Fruit fly (Drosophila melanogaster) whole organism, embryonic: ENCODE measurements around the gene CG6195.
A peak's percentile ranks its signal among the peaks of the same experiment; 100 is the strongest.

Source experiments
- Awh ChIP-seq: fragments of 200-800 bp; sonication (Bioruptor generic); IDR thresholded peaks from 2 replicates; pipeline ENCODE4, ENCODE4 v1.3.6; 2022; ENCODE audit warnings: missing biosample characterization, missing genetic modification characterization
- C15 ChIP-seq: fragments of 200-800 bp; sonication (Bioruptor generic); IDR thresholded peaks from 3 replicates; pipeline ENCODE4 v1.3.6; 2022; ENCODE audit warnings: missing biosample characterization, missing genetic modification characterization
- CG10209 ChIP-seq: fragments of 200-800 bp; sonication (Bioruptor generic); optimal IDR thresholded peaks from 3 replicates; lab custom pipeline; 2017; ENCODE audit warnings: missing biosample characterization, mild to moderate bottlenecking, missing genetic modification characterization, missing genetic modification reagents
- CG10366 ChIP-seq: fragments of 200-800 bp; sonication (Bioruptor generic); IDR thresholded peaks from 2 replicates; pipeline ENCODE4 v1.3.6; 2022; ENCODE audit warnings: missing biosample characterization, missing genetic modification characterization
- CG11456 ChIP-seq: fragments of 200-800 bp; sonication (Bioruptor generic); IDR thresholded peaks from 3 replicates; pipeline ENCODE4 v1.3.6; 2022; ENCODE audit warnings: missing biosample characterization, missing genetic modification characterization
- CG12071 ChIP-seq: fragments of 200-800 bp; sonication (Bioruptor generic); optimal IDR thresholded peaks from 3 replicates; lab custom pipeline; 2018; ENCODE audit warnings: missing biosample characterization, mild to moderate bottlenecking, missing genetic modification characterization
- CG12104 ChIP-seq: fragments of 200-800 bp; sonication (Bioruptor generic); optimal IDR thresholded peaks from 3 replicates; lab custom pipeline; 2016; ENCODE audit warnings: missing biosample characterization, missing genetic modification characterization
- CG1233 ChIP-seq: fragments of 200-800 bp; sonication (Bioruptor generic); optimal IDR thresholded peaks from 4 replicates; lab custom pipeline; 2018; ENCODE audit warnings: missing biosample characterization, mild to moderate bottlenecking, missing genetic modification characterization
- CG13775 ChIP-seq: fragments of 200-800 bp; sonication (Bioruptor generic); optimal IDR thresholded peaks from 3 replicates; lab custom pipeline; 2017; ENCODE audit warnings: missing biosample characterization, mild to moderate bottlenecking, missing genetic modification characterization
- CG14710 ChIP-seq: fragments of 200-800 bp; sonication (Bioruptor generic); optimal IDR thresholded peaks from 3 replicates; lab custom pipeline; 2019; ENCODE audit warnings: missing biosample characterization, mild to moderate bottlenecking, missing genetic modification characterization, moderate library complexity
- CG15269 ChIP-seq: fragments of 200-800 bp; sonication (Bioruptor generic); optimal IDR thresholded peaks from 2 replicates; lab custom pipeline; 2018; ENCODE audit warnings: missing biosample characterization, mild to moderate bottlenecking, missing genetic modification characterization, moderate library complexity
- CG16779 ChIP-seq: fragments of 200-800 bp; sonication (Bioruptor generic); IDR thresholded peaks from 2 replicates; pipeline ENCODE4 v1.3.6; 2022; ENCODE audit warnings: missing biosample characterization, missing genetic modification characterization
- CG17359 ChIP-seq: fragments of 200-800 bp; sonication (Bioruptor generic); optimal IDR thresholded peaks from 3 replicates; lab custom pipeline; 2018; ENCODE audit warnings: missing biosample characterization, mild to moderate bottlenecking, missing genetic modification characterization, moderate library complexity
- CG2129 ChIP-seq: fragments of 200-800 bp; sonication (Bioruptor generic); IDR thresholded peaks from 2 replicates; pipeline ENCODE4 v1.3.6; 2022; ENCODE audit warnings: missing biosample characterization, missing genetic modification characterization; ENCODE audit not compliant: partially characterized antibody
- CG30403 ChIP-seq: fragments of 200-800 bp; sonication (Bioruptor generic); optimal IDR thresholded peaks from 3 replicates; lab custom pipeline; 2016; ENCODE audit warnings: missing biosample characterization, missing genetic modification characterization
- CG3838 ChIP-seq: fragments of 200-800 bp; sonication (Bioruptor generic); optimal IDR thresholded peaks from 3 replicates; lab custom pipeline; 2016; ENCODE audit warnings: missing biosample characterization, missing genetic modification characterization
- CG4424 ChIP-seq: fragments of 200-800 bp; sonication (Bioruptor generic); optimal IDR thresholded peaks from 3 replicates; lab custom pipeline; 2016; ENCODE audit warnings: missing biosample characterization, missing genetic modification characterization
- CG6854 ChIP-seq: fragments of 200-800 bp; sonication (Bioruptor generic); optimal IDR thresholded peaks from 3 replicates; lab custom pipeline; 2017; ENCODE audit warnings: missing biosample characterization, mild to moderate bottlenecking, missing genetic modification characterization
- CG7556 ChIP-seq: fragments of 200-800 bp; sonication (Bioruptor generic); optimal IDR thresholded peaks from 2 replicates; lab custom pipeline; 2017; ENCODE audit warnings: missing biosample characterization, mild to moderate bottlenecking, missing genetic modification characterization
- CG8478 ChIP-seq: fragments of >200 bp; optimal IDR thresholded peaks from 2 replicates; lab custom pipeline; 2018
- CoRest ChIP-seq: fragments of 200-800 bp; sonication (Bioruptor generic); optimal IDR thresholded peaks from 3 replicates; lab custom pipeline; 2018; ENCODE audit warnings: missing biosample characterization, mild to moderate bottlenecking, missing genetic modification characterization, moderate library complexity
- D ChIP-seq, 2 experiments: fragments of 200-800 bp in 1 of 2; fragments of >200 bp in 1 of 2; sonication (Bioruptor generic) in 1 of 2; optimal IDR thresholded peaks; 2 replicates in 1 of 2; 3 replicates in 1 of 2; lab custom pipeline; 2017; ENCODE audit warnings: mild to moderate bottlenecking in 1 of 2, missing biosample characterization in 1 of 2, missing genetic modification characterization in 1 of 2, missing genetic modification reagents in 1 of 2
- D19B ChIP-seq: fragments of 200-800 bp; sonication (Bioruptor generic); optimal IDR thresholded peaks from 2 replicates; lab custom pipeline; 2017; ENCODE audit warnings: missing biosample characterization, mild to moderate bottlenecking, missing genetic modification characterization
- Dbx ChIP-seq: fragments of 200-800 bp; sonication (Bioruptor generic); IDR thresholded peaks from 3 replicates; pipeline ENCODE4 v1.3.6; 2022; ENCODE audit warnings: missing biosample characterization, missing genetic modification characterization
- Fer1 ChIP-seq: fragments of 200-800 bp; sonication (Bioruptor generic); optimal IDR thresholded peaks from 2 replicates; lab custom pipeline; 2017; ENCODE audit warnings: missing biosample characterization, mild to moderate bottlenecking, missing genetic modification characterization
- HmgZ ChIP-seq: fragments of 200-800 bp; sonication (Bioruptor generic); optimal IDR thresholded peaks from 2 replicates; lab custom pipeline; 2018; ENCODE audit warnings: missing biosample characterization, mild to moderate bottlenecking, missing genetic modification characterization
- Max ChIP-seq: fragments of 200-800 bp; sonication (Bioruptor generic); optimal IDR thresholded peaks from 2 replicates; lab custom pipeline; 2016; ENCODE audit warnings: missing biosample characterization, mild to moderate bottlenecking, missing genetic modification characterization
- Neu2 ChIP-seq: fragments of 200-800 bp; sonication (Bioruptor generic); optimal IDR thresholded peaks from 3 replicates; lab custom pipeline; 2016; ENCODE audit warnings: missing biosample characterization, missing genetic modification characterization, borderline replicate concordance
- Scr ChIP-seq: fragments of 200-800 bp; sonication (Bioruptor generic); IDR thresholded peaks from 2 replicates; pipeline ENCODE4 v1.3.6; 2022; ENCODE audit warnings: missing biosample characterization, missing genetic modification characterization; ENCODE audit not compliant: partially characterized antibody
- Usf ChIP-seq: fragments of 200-800 bp; sonication (Bioruptor generic); optimal IDR thresholded peaks from 2 replicates; lab custom pipeline; 2017; ENCODE audit warnings: missing genotype, missing biosample characterization, missing genetic modification characterization
- bowl ChIP-seq: fragments of 200-800 bp; sonication (Bioruptor generic); IDR thresholded peaks from 2 replicates; pipeline ENCODE4 v1.3.6; 2022; ENCODE audit warnings: missing biosample characterization, missing genetic modification characterization
- crp ChIP-seq, 2 experiments: fragments of 200-800 bp; sonication (Bioruptor generic); optimal IDR thresholded peaks; 2 replicates in 1 of 2; 3 replicates in 1 of 2; lab custom pipeline; 2017; ENCODE audit warnings: missing biosample characterization in 2 of 2, missing genetic modification characterization in 2 of 2, mild to moderate bottlenecking in 1 of 2, moderate library complexity in 1 of 2
- fu2 ChIP-seq: fragments of 200-800 bp; sonication (Bioruptor generic); optimal IDR thresholded peaks from 2 replicates; lab custom pipeline; 2016; ENCODE audit warnings: missing biosample characterization, missing genetic modification characterization
- gcm2 ChIP-seq: fragments of 200-800 bp; sonication (Bioruptor generic); optimal IDR thresholded peaks from 2 replicates; lab custom pipeline; 2016; ENCODE audit warnings: missing biosample characterization, missing genetic modification characterization
- gsb ChIP-seq: fragments of 200-800 bp; sonication (Bioruptor generic); IDR thresholded peaks from 2 replicates; pipeline ENCODE4 v1.3.6; 2022; ENCODE audit warnings: missing biosample characterization, missing genetic modification characterization
- gsb-n ChIP-seq: fragments of 200-800 bp; sonication (Bioruptor generic); optimal IDR thresholded peaks from 3 replicates; lab custom pipeline; 2018; ENCODE audit warnings: missing biosample characterization, mild to moderate bottlenecking, missing genetic modification characterization
- nom ChIP-seq: fragments of 200-800 bp; sonication (Bioruptor generic); optimal IDR thresholded peaks from 2 replicates; lab custom pipeline; 2017; ENCODE audit warnings: missing biosample characterization, missing genetic modification characterization, mild to moderate bottlenecking, moderate library complexity, missing genetic modification reagents
- org-1 ChIP-seq: fragments of 200-800 bp; sonication (Bioruptor generic); optimal IDR thresholded peaks from 2 replicates; lab custom pipeline; 2017; ENCODE audit warnings: missing biosample characterization, missing genetic modification characterization
- p53 ChIP-seq: fragments of 200-800 bp; sonication (Bioruptor generic); optimal IDR thresholded peaks from 2 replicates; lab custom pipeline; 2016; ENCODE audit warnings: missing biosample characterization, missing genetic modification characterization
- peb ChIP-seq: fragments of 200-800 bp; sonication (Bioruptor generic); IDR thresholded peaks from 2 replicates; pipeline ENCODE4 v1.3.6; 2022; ENCODE audit warnings: missing biosample characterization, missing genetic modification characterization
- prd ChIP-seq, 3 experiments: fragments of >200 bp in 2 of 3; fragments of 200-800 bp in 1 of 3; sonication (Bioruptor generic) in 1 of 3; optimal IDR thresholded peaks in 2 of 3; IDR thresholded peaks in 1 of 3; 2 replicates in 2 of 3; 3 replicates in 1 of 3; pipeline versions ENCODE4 v1.3.6 to Lab custom; 2017 to 2022; ENCODE audit warnings: missing biosample characterization in 1 of 3, missing genetic modification characterization in 1 of 3
- psq ChIP-seq: fragments of 200-800 bp; sonication (Bioruptor generic); optimal IDR thresholded peaks from 2 replicates; lab custom pipeline; 2017; ENCODE audit warnings: missing biosample characterization, missing genetic modification characterization
- run ChIP-seq: fragments of 200-800 bp; sonication (Bioruptor generic); optimal IDR thresholded peaks from 3 replicates; lab custom pipeline; 2018; ENCODE audit warnings: missing biosample characterization, mild to moderate bottlenecking, missing genetic modification characterization
- sens ChIP-seq: fragments of 200-800 bp; sonication (Bioruptor generic); peaks from one replicate; lab custom pipeline; 2016; ENCODE audit warnings: missing biosample characterization, missing genetic modification characterization
- sob ChIP-seq: fragments of 200-800 bp; sonication (Bioruptor generic); IDR thresholded peaks from 2 replicates; pipeline ENCODE4 v1.3.6; 2022; ENCODE audit warnings: missing biosample characterization, missing genetic modification characterization
- stc ChIP-seq: fragments of 200-800 bp; sonication (Bioruptor generic); IDR thresholded peaks from 2 replicates; pipeline ENCODE4 v1.3.6; 2022; ENCODE audit warnings: missing biosample characterization, missing genetic modification characterization
- trh ChIP-seq: fragments of 200-800 bp; sonication (Bioruptor generic); optimal IDR thresholded peaks from 2 replicates; lab custom pipeline; 2016; ENCODE audit warnings: missing biosample characterization, missing genetic modification characterization
- ttk ChIP-seq: fragments of 200-800 bp; sonication (Bioruptor generic); IDR thresholded peaks from 2 replicates; pipeline ENCODE4 v2.1.2; 2022; ENCODE audit warnings: missing biosample characterization, missing genetic modification characterization

CG6195 gene

DNA sequence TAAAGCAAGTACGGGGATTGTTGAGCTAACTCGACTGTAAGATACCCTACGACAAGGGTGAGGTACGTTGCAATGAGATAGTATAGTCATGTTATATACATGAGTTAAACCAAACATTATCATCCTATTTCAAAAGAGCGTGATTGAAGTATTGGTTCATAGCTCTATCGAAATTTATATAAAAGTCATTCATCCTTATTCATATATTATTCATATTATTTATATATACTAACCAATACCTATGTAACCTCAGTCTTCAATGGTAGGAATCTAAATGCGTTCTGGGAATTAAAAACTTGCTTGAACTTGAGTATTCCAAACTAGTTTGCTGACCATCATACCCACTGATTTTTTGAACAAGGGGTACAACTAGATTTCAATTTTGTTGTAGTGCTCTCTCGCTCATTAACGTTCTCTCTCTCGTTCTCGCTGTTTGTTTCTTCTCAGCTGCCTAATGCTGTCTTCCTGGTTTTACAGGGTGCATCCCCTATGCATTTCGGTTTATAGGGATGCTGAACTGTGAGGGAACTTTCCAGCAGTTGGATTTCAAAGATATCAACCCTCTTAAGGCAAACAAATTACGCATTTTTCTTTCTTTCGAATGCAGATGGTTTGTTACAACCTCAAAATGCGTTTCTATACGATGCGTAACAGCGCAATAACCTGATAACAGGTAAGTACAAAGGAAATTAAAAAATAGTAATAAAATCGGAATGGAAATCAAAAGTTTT lies 20.3 kb downstream of the CG6195 start (continued):
- TF ChIP-seq crp (GFP tag; optimal IDR thresholded peaks at IDR 0.05; lab: Kevin White, UChicago) (no peak), CG12071 (peak; percentile 34), CG11456 (GFP tag; lab: Robert Waterston, UW) (0 out of 3 replicates have a peak, but pooled peaks have one; percentile 39), bowl (GFP tag; lab: Robert Waterston, UW) (no peak), sens (GFP tag; lab: Kevin White, UChicago) (peak; percentile 72), Scr (GFP tag; lab: Robert Waterston, UW) (no peak), CG7556 (GFP tag; lab: Kevin White, UChicago) (peak; percentile 44), CG12104 (GFP tag; lab: Kevin White, UChicago) (peak; percentile 5), C15 (GFP tag; lab: Robert Waterston, UW) (no peak), CG3838 (GFP tag; lab: Kevin White, UChicago) (no peak), CoRest (tag; lab: Kevin White, UChicago) (peak; percentile 43), CG10209 (GFP tag; lab: Kevin White, UChicago) (peak; percentile 6), Usf (GFP tag; lab: Kevin White, UChicago) (no peak), gsb (GFP tag; lab: Robert Waterston, UW) (0 out of 2 replicates have a peak, but pooled peaks have one; percentile 8), CG2129 (GFP tag; lab: Robert Waterston, UW) (no peak), stc (GFP tag; lab: Robert Waterston, UW) (0 out of 2 replicates have a peak, but pooled peaks have one; percentile 15), p53 (no peak), CG4424 (GFP tag; lab: Kevin White, UChicago) (peak; percentile 36), gsb-n (tag; lab: Kevin White, UChicago) (no peak), fu2 (GFP tag; lab: Kevin White, UChicago) (no peak), CG30403 (GFP tag; lab: Kevin White, UChicago) (peak; percentile 30), psq (GFP tag; lab: Kevin White, UChicago) (no peak), gcm2 (GFP tag; lab: Kevin White, UChicago) (no peak), CG6854 (no peak), CG15269 (tag; lab: Kevin White, UChicago) (peak; percentile 4), prd (optimal IDR thresholded peaks at IDR 0.05; lab: Kevin White, UChicago) (no peak), prd (GFP tag; IDR thresholded peaks at IDR 0.05; lab: Robert Waterston, UW) (peak; percentile 35; the same call in 2 of the 3 replicates), D19B (GFP tag; lab: Kevin White, UChicago) (peak; percentile 92), HmgZ (tag; lab: Kevin White, UChicago) (no peak), D (optimal IDR thresholded peaks at IDR 0.05; lab: Kevin White, UChicago) (no peak), D (GFP tag; optimal IDR thresholded peaks at IDR 0.05; lab: Kevin White, UChicago) (peak; percentile 45), trh (peak; percentile 12), ttk (GFP tag; lab: Robert Waterston, UW) (0 out of 2 replicates have a peak, but pooled peaks have one; percentile 6), org-1 (GFP tag; lab: Kevin White, UChicago) (peak; percentile 14), Max (peak; percentile 54), Awh (GFP tag; lab: Robert Waterston, UW) (no peak), CG10366 (GFP tag; lab: Robert Waterston, UW) (no peak), nom (GFP tag; lab: Kevin White, UChicago) (no peak), CG16779 (GFP tag; lab: Robert Waterston, UW) (no peak), CG14710 (tag; lab: Kevin White, UChicago) (peak; percentile 62), CG17359 (tag; lab: Kevin White, UChicago) (peak; percentile 52), Fer1 (GFP tag; lab: Kevin White, UChicago) (peak; percentile 61), Neu2 (no peak), peb (GFP tag; lab: Robert Waterston, UW) (no peak), Dbx (GFP tag; lab: Robert Waterston, UW) (0 out of 3 replicates have a peak, but pooled peaks have one; percentile 57), CG1233 (peak; percentile 35), run (tag; lab: Kevin White, UChicago) (no peak), CG13775 (GFP tag; lab: Kevin White, UChicago) (peak; percentile 29), sob (GFP tag; lab: Robert Waterston, UW) (peak; percentile 35; the same call in 1 of the 2 replicates), CG8478 (lab: Kevin White, UChicago) (no peak)
